Fruit fly (Drosophila melanogaster): ENCODE results near the gene Kul.

Kul gene

dm6 chr3R:29765267-29766095 lies 39.9 kb downstream of the Kul start, which contains the start of gene kay:
TSS of gene kay (plus strand) at chr3R:29765995.
- TF ChIP-seq psq (optimal IDR thresholded peaks at IDR 0.05): no peak
- TF ChIP-seq Myc (optimal IDR thresholded peaks at IDR 0.05): no peak
- no peak for TF ChIP-seq h (optimal IDR thresholded peaks at IDR 0.05)
- no peak for TF ChIP-seq Sin3A (optimal IDR thresholded peaks at IDR 0.05)

dm6 chr3R:29767236-29767635 lies 41.6 kb downstream of the Kul start:
- TF ChIP-seq Myc (optimal IDR thresholded peaks at IDR 0.05) (no peak), h (optimal IDR thresholded peaks at IDR 0.05) (no peak), insv (optimal IDR thresholded peaks at IDR 0.05) (no peak), ttk (optimal IDR thresholded peaks at IDR 0.05) (no peak), psq (optimal IDR thresholded peaks at IDR 0.05) (no peak), Sin3A (optimal IDR thresholded peaks at IDR 0.05) (no peak)

- TF ChIP-seq h (optimal IDR thresholded peaks at IDR 0.05): no peak
- TF ChIP-seq Myc (optimal IDR thresholded peaks at IDR 0.05): no peak
- no peak for TF ChIP-seq psq (optimal IDR thresholded peaks at IDR 0.05)
- no peak for TF ChIP-seq Sin3A (optimal IDR thresholded peaks at IDR 0.05)
- TF ChIP-seq insv (optimal IDR thresholded peaks at IDR 0.05): no peak
- no peak for TF ChIP-seq ttk (optimal IDR thresholded peaks at IDR 0.05)
These were observed 45.3 kb downstream of the Kul start for dm6 chr3R:29770930-29771329.

- TF ChIP-seq psq (optimal IDR thresholded peaks at IDR 0.05) (no peak), ttk (optimal IDR thresholded peaks at IDR 0.05) (no peak)
These were observed 46.0 kb downstream of the Kul start for dm6 chr3R:29771645-29772089.

dm6 chr3R:29772090-29772794 lies 46.6 kb downstream of the Kul start:
- TF ChIP-seq Sin3A (optimal IDR thresholded peaks at IDR 0.05): no peak
- TF ChIP-seq h (optimal IDR thresholded peaks at IDR 0.05): no peak
- TF ChIP-seq ttk (optimal IDR thresholded peaks at IDR 0.05): no peak
- TF ChIP-seq psq (optimal IDR thresholded peaks at IDR 0.05): peak; percentile 99
- TF ChIP-seq Myc (optimal IDR thresholded peaks at IDR 0.05): no peak
- no peak for TF ChIP-seq insv (optimal IDR thresholded peaks at IDR 0.05)

- no peak for TF ChIP-seq psq (optimal IDR thresholded peaks at IDR 0.05)
- TF ChIP-seq h (optimal IDR thresholded peaks at IDR 0.05): no peak
- no peak for TF ChIP-seq Sin3A (optimal IDR thresholded peaks at IDR 0.05)
- no peak for TF ChIP-seq ttk (optimal IDR thresholded peaks at IDR 0.05)
- no peak for TF ChIP-seq Myc (optimal IDR thresholded peaks at IDR 0.05)
- TF ChIP-seq insv (optimal IDR thresholded peaks at IDR 0.05): no peak
These were observed 47.2 kb downstream of the Kul start for dm6 chr3R:29772795-29773331.

- TF ChIP-seq insv (optimal IDR thresholded peaks at IDR 0.05) (no peak), psq (optimal IDR thresholded peaks at IDR 0.05) (peak; percentile 61)
These were observed 48.2 kb downstream of the Kul start for dm6 chr3R:29773833-29774324.

dm6 chr3R:29774360-29775193 lies 48.9 kb downstream of the Kul start:
- no peak for TF ChIP-seq Sin3A (optimal IDR thresholded peaks at IDR 0.05)

- TF ChIP-seq Myc (optimal IDR thresholded peaks at IDR 0.05) (no peak), psq (optimal IDR thresholded peaks at IDR 0.05) (no peak), h (optimal IDR thresholded peaks at IDR 0.05) (no peak), Sin3A (optimal IDR thresholded peaks at IDR 0.05) (no peak), ttk (optimal IDR thresholded peaks at IDR 0.05) (no peak), insv (optimal IDR thresholded peaks at IDR 0.05) (no peak)
These were observed 50.4 kb downstream of the Kul start for dm6 chr3R:29775755-29776686.

- TF ChIP-seq h (optimal IDR thresholded peaks at IDR 0.05): no peak
- TF ChIP-seq psq (optimal IDR thresholded peaks at IDR 0.05): no peak
- TF ChIP-seq Myc (optimal IDR thresholded peaks at IDR 0.05): no peak
- no peak for TF ChIP-seq insv (optimal IDR thresholded peaks at IDR 0.05)
- TF ChIP-seq Sin3A (optimal IDR thresholded peaks at IDR 0.05): no peak
- TF ChIP-seq ttk (optimal IDR thresholded peaks at IDR 0.05): no peak
These were observed 51.6 kb downstream of the Kul start for dm6 chr3R:29777213-29777612.

Measured in Kc167 (cell line).